Fruit fly (Drosophila melanogaster): ENCODE data around the gene Cyp305a1.

DNA sequence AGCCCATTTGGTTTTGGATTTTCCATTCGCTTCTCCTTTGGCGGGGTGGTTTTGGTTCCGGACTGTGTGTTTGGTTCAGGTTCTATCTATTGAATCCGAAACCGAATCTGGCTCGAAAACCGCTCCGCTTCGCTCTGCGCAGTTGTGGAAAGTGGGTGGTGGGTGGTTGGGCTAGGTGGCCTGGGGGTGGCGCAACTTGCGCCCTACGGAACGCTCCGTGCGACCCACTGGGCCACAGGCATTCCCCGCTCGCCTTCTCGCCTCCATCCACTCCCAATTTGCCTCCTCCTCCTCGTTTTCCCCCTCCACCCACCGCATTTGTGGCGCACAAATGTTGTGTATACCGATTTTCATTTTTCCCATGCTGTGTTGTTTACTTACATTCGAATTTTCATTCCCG, 5.6 kb upstream of the Cyp305a1 start:
- TF ChIP-seq Sin3A (optimal IDR thresholded peaks at IDR 0.05) = no peak
- no peak for TF ChIP-seq psq (optimal IDR thresholded peaks at IDR 0.05)
- TF ChIP-seq h (optimal IDR thresholded peaks at IDR 0.05) = no peak
- no peak for TF ChIP-seq Myc (optimal IDR thresholded peaks at IDR 0.05)
- TF ChIP-seq insv (optimal IDR thresholded peaks at IDR 0.05) = no peak

Data from Kc167 (cell line).